Worm (Caenorhabditis elegans): Measurements from ENCODE around the gene bub-3.

DNA sequence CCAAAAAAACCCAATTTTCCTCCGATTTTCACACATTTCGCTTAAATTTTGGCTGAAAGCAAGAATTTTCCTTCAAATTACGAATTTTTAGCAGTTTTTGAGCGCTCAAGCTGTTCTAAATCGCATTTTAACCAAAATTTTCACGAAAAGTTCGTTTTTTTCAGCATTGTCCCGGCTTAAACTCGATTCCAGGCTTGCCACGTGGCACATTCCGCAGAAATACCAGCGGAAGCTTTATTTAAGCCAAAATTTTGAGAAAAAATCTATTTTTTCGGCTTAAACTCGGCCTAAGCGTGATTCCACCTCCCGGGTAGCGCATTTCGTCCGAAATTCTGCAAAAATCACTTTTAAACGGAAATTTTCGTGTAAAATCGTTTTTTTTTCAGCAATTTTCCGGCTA is 2.1 kb upstream of the bub-3 start:
- TF ChIP-seq nhr-76 (tag; optimal IDR thresholded peaks at IDR 0.05) = no peak
- TF ChIP-seq nhr-28 (tag; optimal IDR thresholded peaks at IDR 0.05) = no peak

Data from whole organism, mixed stage, embryonic.